Fruit fly (Drosophila melanogaster): ENCODE results near the gene wntD.

DNA sequence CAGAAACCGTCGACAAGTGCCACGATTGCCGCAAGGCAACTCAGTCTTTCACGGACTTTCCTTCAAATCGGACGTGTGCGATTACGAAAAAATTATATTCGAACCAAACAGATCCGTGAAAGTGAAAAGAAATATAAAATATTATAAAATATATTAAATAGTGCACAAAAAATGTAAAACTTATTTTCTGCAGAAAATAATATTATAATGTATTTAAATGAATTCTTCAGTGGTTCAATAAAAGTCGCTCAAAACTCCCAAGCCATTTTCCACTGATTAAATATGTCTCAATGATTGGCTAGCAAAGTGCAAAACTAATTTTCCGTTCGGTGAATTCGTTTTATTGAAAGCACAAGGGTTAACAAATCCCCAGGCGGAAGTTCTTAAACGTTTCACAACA lies 45.0 kb upstream of the wntD start, which contains the start of gene PK2-R1:
- TF ChIP-seq insv (GFP tag; optimal IDR thresholded peaks at IDR 0.05) = no peak
- no peak for TF ChIP-seq NK7.1 (GFP tag; optimal IDR thresholded peaks at IDR 0.05)
- TF ChIP-seq unpg (GFP tag; optimal IDR thresholded peaks at IDR 0.05) = no peak
- TF ChIP-seq zfh1 (GFP tag; IDR thresholded peaks at IDR 0.05) = no peak
